Worm (Caenorhabditis elegans): ENCODE results near the gene taf-13.
A peak's percentile ranks its signal among the peaks of the same experiment; 100 is the strongest.

Gene taf-13

ce11 chrII:10643403-10643802 is 38.0 kb upstream of the taf-13 start, which contains the start of gene M28.4:
Gene M28.4, plus strand, starts transcription at chrII:10643703.
- TF ChIP-seq blmp-1 (tag; optimal IDR thresholded peaks at IDR 0.05; ENCODE audit: insufficient read depth), result no peak
- TF ChIP-seq C34F6.9 (tag; optimal IDR thresholded peaks at IDR 0.05), result no peak
- TF ChIP-seq lin-11 (tag; optimal IDR thresholded peaks at IDR 0.05), result no peak
- TF ChIP-seq mab-5 (tag; optimal IDR thresholded peaks at IDR 0.05), result no peak
- TF ChIP-seq nhr-77 (tag; optimal IDR thresholded peaks at IDR 0.05), result no peak
- no peak for TF ChIP-seq R02D3.7 (tag; optimal IDR thresholded peaks at IDR 0.05)
- no peak for TF ChIP-seq ztf-1 (GFP tag; conservative IDR thresholded peaks at IDR 0.05)
- TF ChIP-seq dmd-4 (tag; optimal IDR thresholded peaks at IDR 0.05), result no peak
- TF ChIP-seq sma-3 (GFP tag; optimal IDR thresholded peaks at IDR 0.05), result no peak
- no peak for TF ChIP-seq alr-1 (tag; optimal IDR thresholded peaks at IDR 0.05)
- no peak for TF ChIP-seq mdl-1 (tag; optimal IDR thresholded peaks at IDR 0.05)

DNA sequence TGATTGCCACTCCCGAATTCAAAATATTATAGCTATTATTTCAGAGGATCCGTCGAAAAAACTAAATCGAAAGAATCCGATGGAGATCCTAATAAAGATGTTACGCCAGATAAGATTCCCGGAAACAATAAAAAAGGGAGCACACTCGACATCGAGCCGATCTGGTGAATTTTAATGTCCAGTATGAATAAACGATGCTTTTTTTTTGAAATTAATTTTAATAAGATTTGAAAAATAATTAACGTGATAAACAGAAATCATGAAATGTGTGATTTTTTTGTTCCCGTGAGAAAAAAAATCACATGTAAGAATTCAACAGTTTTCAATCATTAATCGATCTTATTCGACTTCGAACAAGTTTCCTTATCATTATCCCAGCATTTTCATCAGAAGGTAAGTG is 33.7 kb upstream of the taf-13 start, which contains the start of gene M28.9:
TSS of gene M28.9 (plus strand) at position 301 of the 400 bp plus-strand sequence.
- no peak for TF ChIP-seq ZK546.5 (tag; optimal IDR thresholded peaks at IDR 0.05)
- TF ChIP-seq gmeb-1 (tag; optimal IDR thresholded peaks at IDR 0.05), result no peak
- TF ChIP-seq mdl-1 (tag; optimal IDR thresholded peaks at IDR 0.05), result no peak
- TF ChIP-seq elt-1 (tag; optimal IDR thresholded peaks at IDR 0.05), result no peak
- TF ChIP-seq lin-11 (tag; optimal IDR thresholded peaks at IDR 0.05), result no peak
- no peak for TF ChIP-seq F13H6.1 (tag; optimal IDR thresholded peaks at IDR 0.05)
- no peak for TF ChIP-seq ztf-11 (tag; optimal IDR thresholded peaks at IDR 0.05)
- TF ChIP-seq nhr-129 (tag; optimal IDR thresholded peaks at IDR 0.05), result no peak

- TF ChIP-seq mbf-1 (tag; optimal IDR thresholded peaks at IDR 0.05) (no peak), fos-1 (tag; optimal IDR thresholded peaks at IDR 0.05) (peak; percentile 55), blmp-1 (tag; optimal IDR thresholded peaks at IDR 0.05; ENCODE audit: insufficient read depth) (no peak)
Measured at ce11 chrII:10630944-10631343, 25.5 kb upstream of the taf-13 start.

- no peak for TF ChIP-seq ceh-82 (tag; optimal IDR thresholded peaks at IDR 0.05)
- TF ChIP-seq mbf-1 (tag; optimal IDR thresholded peaks at IDR 0.05), result no peak
Measured at ce11 chrII:10627963-10628362, 22.6 kb upstream of the taf-13 start, which contains the start of gene M28.8. Gene M28.8, plus strand, starts transcription at chrII:10628263.

- no peak for TF ChIP-seq crh-2 (tag; optimal IDR thresholded peaks at IDR 0.05)
- TF ChIP-seq F13H6.1 (tag; optimal IDR thresholded peaks at IDR 0.05), result peak; percentile 8
- no peak for TF ChIP-seq sem-4 (tag; optimal IDR thresholded peaks at IDR 0.05)
- TF ChIP-seq ztf-1 (GFP tag; conservative IDR thresholded peaks at IDR 0.05), result no peak
- no peak for TF ChIP-seq aly-2 (tag; optimal IDR thresholded peaks at IDR 0.05)
- TF ChIP-seq fos-1 (tag; optimal IDR thresholded peaks at IDR 0.05), result peak; percentile 94
- no peak for TF ChIP-seq nhr-11 (tag; optimal IDR thresholded peaks at IDR 0.05)
Measured at ce11 chrII:10627086-10627485, 21.7 kb upstream of the taf-13 start.

DNA sequence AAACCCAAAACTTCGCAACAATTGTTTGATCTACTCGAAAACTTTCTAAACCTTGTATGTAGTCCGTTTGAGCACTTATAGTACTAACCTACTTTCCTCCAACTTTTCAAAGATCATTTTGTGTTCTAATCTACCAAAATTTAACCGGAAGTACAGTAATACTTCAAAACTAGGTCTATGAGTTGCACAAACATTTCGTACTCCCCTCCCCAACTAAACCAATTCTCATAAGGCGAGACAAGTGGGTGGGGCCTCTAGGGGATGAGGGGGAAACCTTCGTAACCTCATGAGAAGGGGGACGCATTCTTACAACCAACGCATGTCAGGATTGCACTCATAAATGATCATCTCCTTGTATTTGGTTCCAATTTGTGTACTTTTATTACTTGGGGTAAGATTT is 16.6 kb upstream of the taf-13 start, which contains the start of gene cutl-9:
TSS of gene cutl-9 (plus strand) at position 301 of the 400 bp plus-strand sequence.
- TF ChIP-seq nhr-21 (tag; optimal IDR thresholded peaks at IDR 0.05) (no peak), mab-5 (tag; optimal IDR thresholded peaks at IDR 0.05) (no peak), nhr-129 (tag; optimal IDR thresholded peaks at IDR 0.05) (no peak), C34F6.9 (tag; optimal IDR thresholded peaks at IDR 0.05) (no peak), zag-1 (tag; optimal IDR thresholded peaks at IDR 0.05) (no peak)

- TF ChIP-seq ztf-1 (GFP tag; conservative IDR thresholded peaks at IDR 0.05) (no peak), C34F6.9 (tag; optimal IDR thresholded peaks at IDR 0.05) (no peak), peb-1 (tag; optimal IDR thresholded peaks at IDR 0.05) (no peak)
Measured at ce11 chrII:10618157-10618556, 12.7 kb upstream of the taf-13 start, which contains the start of gene C14A4.13. Gene C14A4.13, plus strand, starts transcription at chrII:10618457.

DNA sequence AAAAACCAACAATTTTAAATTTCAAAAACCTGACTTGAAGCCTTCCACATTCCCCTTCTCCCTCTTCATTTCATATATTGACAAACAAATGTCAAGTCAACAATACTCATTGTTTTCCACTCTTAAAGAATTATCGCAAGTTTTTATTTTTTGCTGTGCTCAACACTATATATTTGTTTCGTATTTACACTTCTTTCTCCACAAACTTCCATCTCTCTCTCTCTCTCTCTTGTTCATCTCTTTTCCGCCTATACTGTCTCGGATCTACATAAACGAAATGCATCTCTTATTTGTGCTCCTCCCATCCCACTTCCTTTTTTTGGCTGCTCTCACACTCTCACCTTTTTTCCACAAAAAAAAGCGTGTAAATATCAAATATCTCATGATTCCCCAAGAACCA is 7.3 kb upstream of the taf-13 start, which contains the start of gene C14A4.12:
TSS of gene C14A4.12 (plus strand) at position 301 of the 400 bp plus-strand sequence.
- TF ChIP-seq aly-2 (tag; optimal IDR thresholded peaks at IDR 0.05), result no peak
- TF ChIP-seq mbf-1 (tag; optimal IDR thresholded peaks at IDR 0.05), result no peak
- TF ChIP-seq R02D3.7 (tag; optimal IDR thresholded peaks at IDR 0.05), result no peak
- no peak for TF ChIP-seq ztf-1 (GFP tag; conservative IDR thresholded peaks at IDR 0.05)
- TF ChIP-seq lin-13 (GFP tag; optimal IDR thresholded peaks at IDR 0.05), result no peak
- no peak for TF ChIP-seq unc-62 (GFP tag; optimal IDR thresholded peaks at IDR 0.05)
- no peak for TF ChIP-seq lin-11 (tag; optimal IDR thresholded peaks at IDR 0.05)
- no peak for TF ChIP-seq alr-1 (tag; optimal IDR thresholded peaks at IDR 0.05)
- TF ChIP-seq egl-27 (tag; optimal IDR thresholded peaks at IDR 0.05), result no peak
- TF ChIP-seq ztf-11 (tag; optimal IDR thresholded peaks at IDR 0.05), result no peak
- no peak for TF ChIP-seq nhr-21 (tag; optimal IDR thresholded peaks at IDR 0.05)
- TF ChIP-seq nhr-10 (tag; optimal IDR thresholded peaks at IDR 0.05), result no peak
- no peak for TF ChIP-seq ceh-82 (tag; optimal IDR thresholded peaks at IDR 0.05)
- TF ChIP-seq Y55F3AM.14 (GFP tag; optimal IDR thresholded peaks at IDR 0.05), result no peak
- no peak for TF ChIP-seq mab-5 (tag; optimal IDR thresholded peaks at IDR 0.05)
- no peak for TF ChIP-seq nhr-23 (tag; optimal IDR thresholded peaks at IDR 0.05)
- TF ChIP-seq gmeb-1 (tag; optimal IDR thresholded peaks at IDR 0.05), result no peak
- no peak for TF ChIP-seq lin-39 (tag; optimal IDR thresholded peaks at IDR 0.05)
- TF ChIP-seq ZK546.5 (tag; optimal IDR thresholded peaks at IDR 0.05), result no peak
- TF ChIP-seq C34F6.9 (tag; optimal IDR thresholded peaks at IDR 0.05), result no peak
